Fruit fly (Drosophila melanogaster): ENCODE measurements around the gene Pburs.

Gene Pburs

DNA sequence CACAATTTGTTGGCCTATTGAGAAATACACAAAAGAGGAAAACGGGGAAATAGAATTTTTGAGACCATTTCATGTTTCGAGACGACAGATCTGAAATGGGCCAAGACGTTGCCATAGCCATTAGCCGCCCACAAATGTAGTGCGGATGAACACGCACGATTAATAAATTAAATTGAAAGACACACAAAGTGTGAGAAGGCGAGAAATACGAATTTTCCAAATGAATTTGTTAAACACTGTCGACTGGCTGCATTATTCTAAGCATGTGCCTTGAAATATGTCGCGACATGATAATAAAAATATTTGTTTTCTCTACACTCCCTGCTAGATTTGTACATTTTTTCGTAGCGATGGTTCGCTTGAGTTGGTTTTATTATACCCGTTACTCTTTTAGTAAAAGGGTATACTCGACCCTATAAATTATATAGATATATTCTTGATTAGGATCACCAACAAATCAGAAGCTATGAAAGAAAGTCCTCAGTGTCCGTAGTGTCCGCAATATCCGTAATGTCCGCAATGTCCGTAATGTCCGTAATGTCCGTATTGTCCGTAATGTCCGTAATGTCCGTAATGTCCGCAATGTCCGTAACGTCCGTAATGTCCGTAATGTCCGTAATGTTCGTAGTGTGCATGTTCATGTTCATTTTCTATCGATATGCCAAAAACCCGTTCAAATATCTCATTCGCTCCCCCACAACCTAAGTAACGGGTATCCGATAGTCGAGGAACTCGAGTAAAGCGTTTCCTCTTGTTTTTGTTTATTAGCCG is 40.5 kb downstream of the Pburs start (continued):
- peak; percentile 17 to 19 for TF ChIP-seq dpn (GFP tag; optimal IDR thresholded peaks at IDR 0.05)
- TF ChIP-seq CG2120 (GFP tag; optimal IDR thresholded peaks at IDR 0.05) = peak; percentile 54
- TF ChIP-seq Mad (GFP tag; optimal IDR thresholded peaks at IDR 0.05) = peak; percentile 7
- no peak for TF ChIP-seq CG10543 (GFP tag; optimal IDR thresholded peaks at IDR 0.05)
- no peak for TF ChIP-seq h (optimal IDR thresholded peaks at IDR 0.05)
- peak; percentile 3 for TF ChIP-seq shn (GFP tag; optimal IDR thresholded peaks at IDR 0.05)
- no peak for TF ChIP-seq Nf-YA (GFP tag; IDR thresholded peaks at IDR 0.05)
- TF ChIP-seq amos (GFP tag; IDR thresholded peaks at IDR 0.05; ENCODE audit: partially characterized antibody) = no peak
- TF ChIP-seq Ada2b (GFP tag; IDR thresholded peaks at IDR 0.05) = no peak
- no peak for TF ChIP-seq rib (GFP tag; IDR thresholded peaks at IDR 0.05)
- TF ChIP-seq CTCF (GFP tag; optimal IDR thresholded peaks at IDR 0.05) = no peak
- no peak for TF ChIP-seq CG7745 (tag; optimal IDR thresholded peaks at IDR 0.05)
- TF ChIP-seq CG5245 (GFP tag; optimal IDR thresholded peaks at IDR 0.05) = peak; percentile 9
- no peak for TF ChIP-seq CG7928 (GFP tag; optimal IDR thresholded peaks at IDR 0.05)
- TF ChIP-seq Sry-β (GFP tag; optimal IDR thresholded peaks at IDR 0.05) = no peak
- no peak for TF ChIP-seq CG6791 (GFP tag; IDR thresholded peaks at IDR 0.05; ENCODE audit: partially characterized antibody)
- no peak for TF ChIP-seq peb (GFP tag; IDR thresholded peaks at IDR 0.05)
- TF ChIP-seq CG18011 (GFP tag; optimal IDR thresholded peaks at IDR 0.05) = no peak
- no peak for TF ChIP-seq Fer1 (GFP tag; optimal IDR thresholded peaks at IDR 0.05)
- no peak for TF ChIP-seq Antp (GFP tag; optimal IDR thresholded peaks at IDR 0.05)
- TF ChIP-seq inv (GFP tag; IDR thresholded peaks at IDR 0.05; ENCODE audit: partially characterized antibody) = peak; percentile 42; the same call in 1 of the 2 replicates
- TF ChIP-seq lola (GFP tag; optimal IDR thresholded peaks at IDR 0.05) = peak in 1 of 3 experiments; percentile 15
- no peak for TF ChIP-seq gro (GFP tag; optimal IDR thresholded peaks at IDR 0.05)
- peak; percentile 27; the same call in 1 of the 3 replicates for TF ChIP-seq CG11456 (GFP tag; IDR thresholded peaks at IDR 0.05)
- no peak for TF ChIP-seq tap (tag; optimal IDR thresholded peaks at IDR 0.05)
- no peak for TF ChIP-seq CG4282 (GFP tag; optimal IDR thresholded peaks at IDR 0.05)
- peak; percentile 9 for TF ChIP-seq CG7786 (GFP tag; optimal IDR thresholded peaks at IDR 0.05)
- no peak for TF ChIP-seq CG4707 (GFP tag; optimal IDR thresholded peaks at IDR 0.05)
- no peak for TF ChIP-seq usp (GFP tag; optimal IDR thresholded peaks at IDR 0.05)
- TF ChIP-seq trh (GFP tag; optimal IDR thresholded peaks at IDR 0.05) = no peak
- TF ChIP-seq CG9817 (tag; optimal IDR thresholded peaks at IDR 0.05) = no peak
- no peak for TF ChIP-seq luna (GFP tag; optimal IDR thresholded peaks at IDR 0.05)
- peak; percentile 40 for TF ChIP-seq az2 (GFP tag; optimal IDR thresholded peaks at IDR 0.05)
- TF ChIP-seq Oli (tag; optimal IDR thresholded peaks at IDR 0.05) = peak; percentile 44
- TF ChIP-seq chif (GFP tag; optimal IDR thresholded peaks at IDR 0.05) = peak in 1 of 2 experiments; percentile 53
- TF ChIP-seq BtbVII (GFP tag; optimal IDR thresholded peaks at IDR 0.05) = no peak
- no peak for TF ChIP-seq CG6254 (GFP tag; optimal IDR thresholded peaks at IDR 0.05)
- no peak for TF ChIP-seq TFAM (GFP tag; optimal IDR thresholded peaks at IDR 0.05)
- TF ChIP-seq cato (GFP tag; optimal IDR thresholded peaks at IDR 0.05; ENCODE audit: borderline replicate concordance) = no peak
- TF ChIP-seq Aef1 (GFP tag; IDR thresholded peaks at IDR 0.05) = peak; percentile 29; the same call in 1 of the 3 replicates
- peak; percentile 8 for TF ChIP-seq Max (GFP tag; optimal IDR thresholded peaks at IDR 0.05)
- no peak for TF ChIP-seq CG11696 (GFP tag; IDR thresholded peaks at IDR 0.05)
- TF ChIP-seq CG6175 (GFP tag; IDR thresholded peaks at IDR 0.05) = no peak
- TF ChIP-seq insv (GFP tag; optimal IDR thresholded peaks at IDR 0.05) = no peak
- no peak for TF ChIP-seq B-H1 (GFP tag; IDR thresholded peaks at IDR 0.05)
- no peak for TF ChIP-seq ash1 (GFP tag; optimal IDR thresholded peaks at IDR 0.05)
- 0 out of 2 replicates have a peak, but pooled peaks have one; percentile 29 for TF ChIP-seq CG31224 (GFP tag; IDR thresholded peaks at IDR 0.05)
- no peak for TF ChIP-seq dati (GFP tag; IDR thresholded peaks at IDR 0.05)
- TF ChIP-seq kah (GFP tag; optimal IDR thresholded peaks at IDR 0.05) = no peak
- TF ChIP-seq Atf3 (GFP tag; optimal IDR thresholded peaks at IDR 0.05) = no peak
- TF ChIP-seq jing (GFP tag; optimal IDR thresholded peaks at IDR 0.05) = no peak
